Worm (Caenorhabditis elegans) whole organism, L2 larva: ENCODE results near the gene nhx-4.

Experiments
- C34F6.9 ChIP-seq: fragments of 150-350 bp; optimal IDR thresholded peaks from 2 replicates; lab custom pipeline; 2014; ENCODE audit warnings: missing biosample characterization, missing genetic modification characterization
- F13H6.1 ChIP-seq: sonication (generic microtip); optimal IDR thresholded peaks from 2 replicates; lab custom pipeline; 2016; ENCODE audit warnings: missing genetic modification characterization, missing compliant biosample characterization
- Y55F3AM.14 ChIP-seq: fragments of 200-800 bp; sonication (Bioruptor generic); optimal IDR thresholded peaks from 2 replicates; lab custom pipeline; 2018; ENCODE audit warnings: mild to moderate bottlenecking, missing genetic modification characterization, missing compliant biosample characterization
- alr-1 ChIP-seq: fragments of 150-350 bp; optimal IDR thresholded peaks from 2 replicates; lab custom pipeline; 2014; ENCODE audit warnings: missing biosample characterization, missing genetic modification characterization
- aly-2 ChIP-seq: fragments of 150-350 bp; optimal IDR thresholded peaks from 2 replicates; lab custom pipeline; 2014; ENCODE audit warnings: missing biosample characterization, missing genetic modification characterization
- ama-1 ChIP-seq: fragments of 150-350 bp; optimal IDR thresholded peaks from 2 replicates; lab custom pipeline; 2018; ENCODE audit warnings: inconsistent platforms
- blmp-1 ChIP-seq: sonication (generic microtip); optimal IDR thresholded peaks from 2 replicates; lab custom pipeline; 2017; ENCODE audit warnings: missing genetic modification characterization, mild to moderate bottlenecking, missing compliant biosample characterization, antibody characterized with exemption, moderate library complexity; ENCODE audit not compliant: insufficient read depth
- ceh-82 ChIP-seq: fragments of 150-350 bp; optimal IDR thresholded peaks from 2 replicates; lab custom pipeline; 2014; ENCODE audit warnings: missing biosample characterization, missing genetic modification characterization
- crh-2 ChIP-seq: sonication (generic microtip); optimal IDR thresholded peaks from 2 replicates; lab custom pipeline; 2017; ENCODE audit warnings: missing biosample characterization, missing genetic modification characterization
- dmd-4 ChIP-seq: sonication (generic microtip); optimal IDR thresholded peaks from 2 replicates; lab custom pipeline; 2017; ENCODE audit warnings: missing biosample characterization, missing genetic modification characterization
- egl-27 ChIP-seq: sonication (generic microtip); optimal IDR thresholded peaks from 3 replicates; lab custom pipeline; 2017; ENCODE audit warnings: missing biosample characterization, missing genetic modification reagents, missing genetic modification characterization
- elt-1 ChIP-seq: fragments of 150-350 bp; optimal IDR thresholded peaks from 2 replicates; lab custom pipeline; 2014; ENCODE audit warnings: missing biosample characterization, missing genetic modification characterization
- fos-1 ChIP-seq: fragments of 150-350 bp; optimal IDR thresholded peaks from 2 replicates; lab custom pipeline; 2014; ENCODE audit warnings: missing biosample characterization, missing genetic modification characterization
- gmeb-1 ChIP-seq: fragments of 150-350 bp; optimal IDR thresholded peaks from 2 replicates; lab custom pipeline; 2014; ENCODE audit warnings: missing biosample characterization, missing genetic modification characterization
- lin-11 ChIP-seq: fragments of 150-350 bp; sonication (generic microtip); optimal IDR thresholded peaks from 2 replicates; lab custom pipeline; 2014; ENCODE audit warnings: missing biosample characterization, missing genetic modification characterization, inconsistent platforms, mixed read lengths
- lin-13 ChIP-seq: fragments of 150-350 bp; optimal IDR thresholded peaks from 2 replicates; lab custom pipeline; 2014; ENCODE audit warnings: missing biosample characterization, missing genetic modification reagents, missing genetic modification characterization
- lin-39 ChIP-seq: fragments of 150-350 bp; optimal IDR thresholded peaks from 2 replicates; lab custom pipeline; 2014; ENCODE audit warnings: missing biosample characterization, missing genetic modification reagents, missing genetic modification characterization
- lsy-2 ChIP-seq, 2 experiments: fragments of 150-350 bp in 1 of 2; sonication (generic microtip) in 1 of 2; optimal IDR thresholded peaks; 2 replicates each; lab custom pipeline; 2014 to 2017; ENCODE audit warnings: missing biosample characterization in 2 of 2, missing genetic modification characterization in 2 of 2
- mab-5 ChIP-seq: fragments of 150-350 bp; optimal IDR thresholded peaks from 2 replicates; lab custom pipeline; 2014; ENCODE audit warnings: missing biosample characterization, missing genetic modification characterization
- mdl-1 ChIP-seq, 2 experiments: fragments of 150-350 bp in 1 of 2; sonication (generic microtip) in 1 of 2; optimal IDR thresholded peaks; 2 replicates each; lab custom pipeline; 2017; ENCODE audit warnings: missing biosample characterization in 2 of 2, missing genetic modification characterization in 2 of 2
- nhr-10 ChIP-seq: sonication (generic microtip); optimal IDR thresholded peaks from 2 replicates; lab custom pipeline; 2017; ENCODE audit warnings: missing biosample characterization, missing genetic modification characterization
- nhr-11 ChIP-seq: fragments of 150-350 bp; optimal IDR thresholded peaks from 2 replicates; lab custom pipeline; 2014; ENCODE audit warnings: missing biosample characterization, missing genetic modification characterization
- nhr-12 ChIP-seq: fragments of 150-350 bp; optimal IDR thresholded peaks from 2 replicates; lab custom pipeline; 2014; ENCODE audit warnings: missing biosample characterization, missing genetic modification characterization
- nhr-129 ChIP-seq: fragments of 150-350 bp; optimal IDR thresholded peaks from 2 replicates; lab custom pipeline; 2014; ENCODE audit warnings: missing biosample characterization, missing genetic modification characterization
- nhr-21 ChIP-seq: fragments of 150-350 bp; optimal IDR thresholded peaks from 2 replicates; lab custom pipeline; 2014; ENCODE audit warnings: missing biosample characterization, missing genetic modification characterization
- nhr-23 ChIP-seq: fragments of 150-350 bp; optimal IDR thresholded peaks from 2 replicates; lab custom pipeline; 2014; ENCODE audit warnings: missing biosample characterization, missing genetic modification reagents, missing genetic modification characterization
- nhr-237 ChIP-seq: fragments of 150-350 bp; optimal IDR thresholded peaks from 2 replicates; lab custom pipeline; 2014; ENCODE audit warnings: missing biosample characterization, missing genetic modification characterization
- nhr-25 ChIP-seq: fragments of 150-350 bp; sonication (generic microtip); optimal IDR thresholded peaks from 3 replicates; lab custom pipeline; 2014; ENCODE audit warnings: missing biosample characterization, missing genetic modification characterization
- nhr-6 ChIP-seq: fragments of 150-350 bp; optimal IDR thresholded peaks from 2 replicates; lab custom pipeline; 2014; ENCODE audit warnings: missing biosample characterization, missing genetic modification characterization
- peb-1 ChIP-seq: fragments of 150-350 bp; optimal IDR thresholded peaks from 2 replicates; lab custom pipeline; 2014; ENCODE audit warnings: missing biosample characterization, missing genetic modification characterization
- sem-4 ChIP-seq: fragments of 150-350 bp; optimal IDR thresholded peaks from 2 replicates; lab custom pipeline; 2014; ENCODE audit warnings: missing biosample characterization, missing genetic modification reagents, missing genetic modification characterization
- sma-3 ChIP-seq: sonication (generic microtip); optimal IDR thresholded peaks from 2 replicates; lab custom pipeline; 2016; ENCODE audit warnings: missing genetic modification reagents, missing genetic modification characterization, missing compliant biosample characterization
- sma-9 ChIP-seq, 2 experiments: fragments of 150-350 bp in 1 of 2; sonication (generic microtip) in 1 of 2; optimal IDR thresholded peaks; 2 replicates each; lab custom pipeline; 2014 to 2016; ENCODE audit warnings: missing genetic modification characterization in 2 of 2, mild to moderate bottlenecking in 1 of 2, missing biosample characterization in 1 of 2, missing compliant biosample characterization in 1 of 2, missing genetic modification reagents in 1 of 2, moderate library complexity in 1 of 2
- snpc-4 ChIP-seq: fragments of 150-350 bp; optimal IDR thresholded peaks from 2 replicates; lab custom pipeline; 2014; ENCODE audit warnings: missing biosample characterization, missing genetic modification characterization
- unc-39 ChIP-seq: fragments of 150-350 bp; optimal IDR thresholded peaks from 2 replicates; lab custom pipeline; 2014; ENCODE audit warnings: missing biosample characterization, missing genetic modification characterization
- unc-55 ChIP-seq: fragments of 150-350 bp; sonication (generic microtip); optimal IDR thresholded peaks from 3 replicates; lab custom pipeline; 2014; ENCODE audit warnings: missing biosample characterization, missing genetic modification reagents, missing genetic modification characterization
- ztf-1 ChIP-seq: fragments of 200-800 bp; sonication (Bioruptor generic); conservative IDR thresholded peaks from 2 replicates; pipeline ENCODE4 v1.3.6; 2022; ENCODE audit warnings: missing genetic modification characterization, missing compliant biosample characterization
- ztf-11 ChIP-seq: sonication (generic microtip); optimal IDR thresholded peaks from 2 replicates; lab custom pipeline; 2017; ENCODE audit warnings: missing biosample characterization, missing genetic modification characterization
- ztf-4 ChIP-seq: fragments of 150-350 bp; optimal IDR thresholded peaks from 2 replicates; lab custom pipeline; 2014; ENCODE audit warnings: missing biosample characterization, missing genetic modification characterization

Gene nhx-4

DNA sequence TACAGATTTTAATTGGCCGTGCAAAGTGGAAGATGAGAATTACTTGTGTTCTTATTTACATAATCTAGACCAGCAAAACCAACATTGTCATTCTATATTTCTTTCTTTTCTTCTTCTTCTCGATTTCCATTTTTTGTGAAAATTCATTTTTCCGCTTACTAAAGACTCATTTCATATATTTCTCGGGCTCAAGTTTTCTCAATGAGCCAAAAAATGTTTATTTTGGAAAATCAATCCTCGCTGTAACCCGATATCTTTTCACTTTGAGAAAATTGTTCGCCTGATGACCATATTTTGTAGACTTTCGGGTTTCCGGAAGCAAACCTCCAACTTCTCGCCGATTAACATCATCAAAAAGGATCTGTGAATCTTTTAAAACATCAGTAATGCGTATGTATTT is at the start of gene nhx-4:
TSS of gene nhx-4 (plus strand) at position 301 of the 400 bp plus-strand sequence.
- TF ChIP-seq ztf-4 (tag; lab: Kevin White, UChicago) = no peak
- no peak for TF ChIP-seq nhr-129 (tag; lab: Kevin White, UChicago)
- TF ChIP-seq unc-55 (GFP tag; lab: Kevin White, UChicago) = no peak
- no peak for TF ChIP-seq ztf-1 (GFP tag; lab: Robert Waterston, UW)
- TF ChIP-seq nhr-6 (tag; lab: Kevin White, UChicago) = no peak
- no peak for TF ChIP-seq lin-39 (tag; lab: Kevin White, UChicago)
- TF ChIP-seq nhr-23 = no peak
- TF ChIP-seq lin-13 (GFP tag; lab: Kevin White, UChicago) = no peak
- TF ChIP-seq blmp-1 (tag; lab: Kevin White, UChicago) = no peak
- no peak for TF ChIP-seq peb-1
- TF ChIP-seq dmd-4 = no peak
- no peak for TF ChIP-seq elt-1 (tag; lab: Kevin White, UChicago)
- no peak for TF ChIP-seq egl-27 (tag; lab: Kevin White, UChicago)
- TF ChIP-seq ama-1 = no peak
- TF ChIP-seq gmeb-1 (tag; lab: Kevin White, UChicago) = no peak
- no peak for TF ChIP-seq lin-11 (tag; lab: Kevin White, UChicago)

DNA sequence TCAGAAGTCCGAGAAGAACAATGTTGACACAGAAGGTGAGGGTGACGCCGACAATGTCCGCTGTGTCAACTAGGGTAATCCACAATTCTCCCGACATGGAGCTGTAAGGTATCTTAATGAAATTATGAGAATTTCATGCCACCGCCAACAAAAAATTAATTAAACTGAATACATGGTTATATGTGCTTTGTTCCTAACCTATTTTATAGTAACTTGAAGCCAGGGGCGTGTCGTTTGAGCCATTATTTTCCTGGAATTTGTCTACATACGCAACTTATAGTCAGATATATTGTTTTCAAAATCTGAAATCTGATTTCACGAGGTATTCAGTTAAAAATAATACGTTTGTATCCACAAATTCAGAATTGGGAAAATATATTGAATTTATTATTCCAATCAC is 48.2 kb upstream of the nhx-4 start, which contains the start of gene odr-10:
TSS of gene odr-10 (minus strand) at position 101 of the 400 bp plus-strand sequence.
- TF ChIP-seq sma-3 (GFP tag; lab: Kevin White, UChicago) (no peak), fos-1 (tag; lab: Kevin White, UChicago) (no peak), nhr-12 (tag; lab: Kevin White, UChicago) (no peak), lin-13 (GFP tag; lab: Kevin White, UChicago) (no peak), blmp-1 (tag; lab: Kevin White, UChicago) (no peak), Y55F3AM.14 (GFP tag; lab: Kevin White, UChicago) (no peak)

DNA sequence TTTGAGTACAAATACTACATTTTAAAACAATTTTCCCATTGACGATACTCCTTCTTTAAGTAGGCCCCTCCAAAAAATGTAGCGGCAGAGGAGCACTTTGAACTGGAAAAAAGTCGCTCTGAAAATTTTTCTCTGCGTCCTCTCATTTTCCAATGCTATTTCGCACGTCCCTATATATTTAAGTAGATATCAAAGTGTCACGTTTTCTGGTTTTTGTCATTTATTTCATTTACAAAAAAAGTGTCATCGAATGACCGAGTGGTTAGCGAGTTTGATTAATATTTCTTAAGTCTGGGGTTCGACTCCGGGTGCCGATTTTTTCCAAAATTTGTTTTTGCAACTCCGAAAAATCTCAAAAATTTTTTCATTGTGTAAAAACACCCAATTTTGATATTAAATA is 47.2 kb upstream of the nhx-4 start:
- no peak for TF ChIP-seq dmd-4
- no peak for TF ChIP-seq alr-1 (tag; lab: Kevin White, UChicago)
- TF ChIP-seq lin-11 (tag; lab: Kevin White, UChicago) = no peak
- no peak for TF ChIP-seq elt-1 (tag; lab: Kevin White, UChicago)
- no peak for TF ChIP-seq gmeb-1 (tag; lab: Kevin White, UChicago)
- TF ChIP-seq snpc-4 (tag; lab: Kevin White, UChicago) = no peak
- no peak for TF ChIP-seq unc-55 (GFP tag; lab: Kevin White, UChicago)
- no peak for TF ChIP-seq mab-5 (tag; lab: Kevin White, UChicago)
- no peak for TF ChIP-seq sem-4 (tag; lab: Kevin White, UChicago)
- TF ChIP-seq crh-2 (tag; lab: Kevin White, UChicago) = no peak
- TF ChIP-seq lin-39 (tag; lab: Kevin White, UChicago) = no peak
- no peak for TF ChIP-seq nhr-10 (tag; lab: Kevin White, UChicago)
- no peak for TF ChIP-seq fos-1 (tag; lab: Kevin White, UChicago)
- no peak for TF ChIP-seq lsy-2 (tag; optimal IDR thresholded peaks at IDR 0.05; lab: Kevin White, UChicago)
- no peak for TF ChIP-seq nhr-129 (tag; lab: Kevin White, UChicago)
- no peak for TF ChIP-seq peb-1
- no peak for TF ChIP-seq aly-2 (tag; lab: Kevin White, UChicago)
- no peak for TF ChIP-seq unc-39 (tag; lab: Kevin White, UChicago)
- TF ChIP-seq egl-27 (tag; lab: Kevin White, UChicago) = no peak

DNA sequence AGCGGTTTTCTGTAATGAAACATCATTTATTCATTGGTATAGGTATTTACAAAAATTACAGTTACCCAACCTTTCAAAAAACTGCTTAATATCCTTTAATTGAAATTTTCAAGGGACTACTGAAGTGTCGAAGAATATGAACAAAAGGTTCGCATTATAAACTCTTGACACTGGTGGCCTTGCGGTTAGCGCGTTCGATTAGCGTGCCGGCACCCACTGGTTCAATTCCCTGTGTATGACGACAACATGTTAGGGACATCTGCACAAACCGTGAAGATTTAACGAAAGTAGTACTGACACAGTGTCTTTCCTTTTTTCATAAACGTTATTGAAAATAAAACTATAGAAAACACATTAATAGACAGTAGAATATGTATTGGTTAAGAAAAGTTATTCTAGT is 46.4 kb upstream of the nhx-4 start:
- TF ChIP-seq sma-3 (GFP tag; lab: Kevin White, UChicago) (peak; percentile 63), sma-9 (GFP tag; optimal IDR thresholded peaks at IDR 0.05; lab: Kevin White, UChicago) (peak; percentile 82), sma-9 (tag; optimal IDR thresholded peaks at IDR 0.05; lab: Kevin White, UChicago) (no peak), crh-2 (tag; lab: Kevin White, UChicago) (peak; percentile 66), gmeb-1 (tag; lab: Kevin White, UChicago) (no peak), nhr-11 (tag; lab: Kevin White, UChicago) (no peak), lsy-2 (tag; optimal IDR thresholded peaks at IDR 0.05; lab: Kevin White, UChicago) (no peak), egl-27 (tag; lab: Kevin White, UChicago) (peak; percentile 47), lin-13 (GFP tag; lab: Kevin White, UChicago) (peak; percentile 31), mdl-1 (tag; optimal IDR thresholded peaks at IDR 0.05; lab: Kevin White, UChicago) (no peak), F13H6.1 (tag; lab: Kevin White, UChicago) (peak; percentile 40), Y55F3AM.14 (GFP tag; lab: Kevin White, UChicago) (peak; percentile 62), ztf-11 (no peak), nhr-21 (peak; percentile 11), nhr-129 (tag; lab: Kevin White, UChicago) (peak; percentile 66), C34F6.9 (tag; lab: Kevin White, UChicago) (peak; percentile 10), mab-5 (tag; lab: Kevin White, UChicago) (no peak), fos-1 (tag; lab: Kevin White, UChicago) (peak; percentile 59), lin-11 (tag; lab: Kevin White, UChicago) (no peak), dmd-4 (no peak), nhr-25 (tag; lab: Kevin White, UChicago) (no peak), ceh-82 (tag; lab: Kevin White, UChicago) (no peak), nhr-12 (tag; lab: Kevin White, UChicago) (no peak), nhr-237 (tag; lab: Kevin White, UChicago) (no peak)
